Fruit fly (Drosophila melanogaster) whole organism, prepupa: ENCODE results near the gene CG8419.

ENCODE experiments used
- CG10631 ChIP-seq: fragments of 200-800 bp; sonication (Bioruptor generic); optimal IDR thresholded peaks from 2 replicates; lab custom pipeline; 2016; ENCODE audit warnings: missing biosample characterization, missing genetic modification characterization
- CG10669 ChIP-seq: fragments of 200-800 bp; sonication (Bioruptor generic); optimal IDR thresholded peaks from 3 replicates; lab custom pipeline; 2018; ENCODE audit warnings: missing biosample characterization, mild to moderate bottlenecking, missing genetic modification characterization, moderate library complexity
- CG11294 ChIP-seq: fragments of 200-800 bp; sonication (Bioruptor generic); IDR thresholded peaks from 2 replicates; pipeline ENCODE4 v1.3.6; 2022; ENCODE audit warnings: missing biosample characterization, missing genetic modification characterization
- CG11902 ChIP-seq: fragments of 200-800 bp; sonication (Bioruptor generic); optimal IDR thresholded peaks from 3 replicates; lab custom pipeline; 2016; ENCODE audit warnings: missing biosample characterization, missing genetic modification characterization
- CG15336 ChIP-seq: fragments of 200-800 bp; sonication (Bioruptor generic); IDR thresholded peaks from 2 replicates; pipeline ENCODE4 v1.3.6; 2022; ENCODE audit warnings: missing biosample characterization, missing genetic modification characterization
- CG1621 ChIP-seq: fragments of 200-800 bp; sonication (Bioruptor generic); optimal IDR thresholded peaks from 3 replicates; lab custom pipeline; 2018; ENCODE audit warnings: missing biosample characterization, mild to moderate bottlenecking, missing genetic modification characterization
- CG3032 ChIP-seq: fragments of 200-800 bp; optimal IDR thresholded peaks from 2 replicates; lab custom pipeline; 2019; ENCODE audit warnings: missing biosample characterization, mild to moderate bottlenecking, missing genetic modification characterization, moderate library complexity
- CG31627 ChIP-seq: fragments of 200-800 bp; sonication (Bioruptor generic); optimal IDR thresholded peaks from 3 replicates; lab custom pipeline; 2016; ENCODE audit warnings: missing biosample characterization, missing genetic modification characterization
- CG32006 ChIP-seq: fragments of 200-800 bp; sonication (Bioruptor generic); optimal IDR thresholded peaks from 3 replicates; lab custom pipeline; 2017; ENCODE audit warnings: missing biosample characterization, mild to moderate bottlenecking, missing genetic modification characterization
- CG4318 ChIP-seq: fragments of 200-800 bp; sonication (Bioruptor generic); optimal IDR thresholded peaks from 3 replicates; lab custom pipeline; 2017; ENCODE audit warnings: missing biosample characterization, mild to moderate bottlenecking, missing genetic modification characterization
- CG6163 ChIP-seq: fragments of 200-800 bp; sonication (Bioruptor generic); IDR thresholded peaks from 3 replicates; pipeline ENCODE4 v1.3.6; 2022; ENCODE audit warnings: missing biosample characterization, missing genetic modification characterization
- CG6276 ChIP-seq: fragments of 200-800 bp; sonication (Bioruptor generic); optimal IDR thresholded peaks from 2 replicates; lab custom pipeline; 2017; ENCODE audit warnings: missing biosample characterization, mild to moderate bottlenecking, missing genetic modification characterization
- CG6792 ChIP-seq: fragments of 200-800 bp; sonication (Bioruptor generic); optimal IDR thresholded peaks from 3 replicates; lab custom pipeline; 2016; ENCODE audit warnings: missing biosample characterization, missing genetic modification characterization
- CG6808 ChIP-seq: fragments of 200-800 bp; sonication (Bioruptor generic); optimal IDR thresholded peaks from 3 replicates; lab custom pipeline; 2017; ENCODE audit warnings: missing biosample characterization, missing genetic modification characterization, mild to moderate bottlenecking, moderate library complexity, missing genetic modification reagents
- CG7368 ChIP-seq: fragments of 200-800 bp; sonication (Bioruptor generic); optimal IDR thresholded peaks from 3 replicates; lab custom pipeline; 2016; ENCODE audit warnings: missing biosample characterization, missing genetic modification characterization
- CG8119 ChIP-seq: fragments of 200-800 bp; sonication (Bioruptor generic); IDR thresholded peaks from 3 replicates; pipeline ENCODE4 v1.3.6; 2022; ENCODE audit warnings: missing biosample characterization, missing genetic modification characterization
- CG8319 ChIP-seq: fragments of 200-800 bp; sonication (Bioruptor generic); optimal IDR thresholded peaks from 3 replicates; lab custom pipeline; 2016; ENCODE audit warnings: missing biosample characterization, missing genetic modification characterization
- CG8632 ChIP-seq: fragments of 200-800 bp; sonication (Bioruptor generic); optimal IDR thresholded peaks from 3 replicates; lab custom pipeline; 2016; ENCODE audit warnings: missing biosample characterization, missing genetic modification characterization
- CG9139 ChIP-seq: fragments of 200-800 bp; sonication (Bioruptor generic); optimal IDR thresholded peaks from 3 replicates; lab custom pipeline; 2017; ENCODE audit warnings: missing biosample characterization, mild to moderate bottlenecking, missing genetic modification characterization
- Eip78C ChIP-seq: fragments of 200-800 bp; sonication (Bioruptor generic); peaks from one replicate; lab custom pipeline; 2016; ENCODE audit warnings: missing biosample characterization, missing genetic modification characterization
- Eip93F ChIP-seq: fragments of 200-800 bp; sonication (Bioruptor generic); optimal IDR thresholded peaks from 2 replicates; lab custom pipeline; 2016; ENCODE audit warnings: missing biosample characterization, mild to moderate bottlenecking, missing genetic modification characterization
- Ets21C ChIP-seq: fragments of 200-800 bp; sonication (Bioruptor generic); optimal IDR thresholded peaks from 3 replicates; lab custom pipeline; 2016; ENCODE audit warnings: missing biosample characterization, missing genetic modification characterization
- Gug ChIP-seq: fragments of 200-800 bp; sonication (Bioruptor generic); IDR thresholded peaks from 2 replicates; pipeline ENCODE4 v1.3.6; 2022; ENCODE audit warnings: missing biosample characterization, missing genetic modification characterization
- Hr39 ChIP-seq: fragments of 200-800 bp; sonication (Bioruptor generic); optimal IDR thresholded peaks from 2 replicates; lab custom pipeline; 2016; ENCODE audit warnings: missing biosample characterization, missing genetic modification characterization
- Hr4 ChIP-seq: fragments of 200-800 bp; sonication (Bioruptor generic); optimal IDR thresholded peaks from 3 replicates; lab custom pipeline; 2016; ENCODE audit warnings: missing biosample characterization, missing genetic modification characterization
- Lpt ChIP-seq: fragments of 200-800 bp; sonication (Bioruptor generic); optimal IDR thresholded peaks from 3 replicates; lab custom pipeline; 2016; ENCODE audit warnings: missing biosample characterization, missing genetic modification characterization
- Met ChIP-seq: fragments of 200-800 bp; sonication (Bioruptor generic); optimal IDR thresholded peaks from 3 replicates; lab custom pipeline; 2016; ENCODE audit warnings: missing biosample characterization, missing genetic modification characterization
- OdsH ChIP-seq: fragments of 200-800 bp; sonication (Bioruptor generic); optimal IDR thresholded peaks from 3 replicates; lab custom pipeline; 2016; ENCODE audit warnings: missing biosample characterization, missing genetic modification characterization
- Sox102F ChIP-seq: fragments of 200-800 bp; sonication (Bioruptor generic); optimal IDR thresholded peaks from 2 replicates; lab custom pipeline; 2016; ENCODE audit warnings: missing biosample characterization, mild to moderate bottlenecking, missing genetic modification characterization
- achi ChIP-seq: fragments of 200-800 bp; sonication (Bioruptor generic); optimal IDR thresholded peaks from 3 replicates; lab custom pipeline; 2016; ENCODE audit warnings: missing biosample characterization, missing genetic modification characterization
- acj6 ChIP-seq: fragments of 200-800 bp; sonication (Bioruptor generic); optimal IDR thresholded peaks from 3 replicates; lab custom pipeline; 2016; ENCODE audit warnings: missing biosample characterization, missing genetic modification characterization
- cyc ChIP-seq: fragments of 200-800 bp; sonication (Bioruptor generic); optimal IDR thresholded peaks from 3 replicates; lab custom pipeline; 2016; ENCODE audit warnings: missing biosample characterization, missing genetic modification characterization
- dsx ChIP-seq: fragments of 200-800 bp; optimal IDR thresholded peaks from 3 replicates; lab custom pipeline; 2019; ENCODE audit warnings: missing biosample characterization, mild to moderate bottlenecking, missing genetic modification characterization, moderate library complexity; ENCODE audit not compliant: poor library complexity, severe bottlenecking
- eg ChIP-seq: fragments of 200-800 bp; sonication (Bioruptor generic); IDR thresholded peaks from 3 replicates; pipeline ENCODE4 v1.3.6; 2022; ENCODE audit warnings: missing biosample characterization, missing genetic modification characterization
- fkh ChIP-seq: fragments of 200-800 bp; sonication (Bioruptor generic); optimal IDR thresholded peaks from 3 replicates; lab custom pipeline; 2017; ENCODE audit warnings: missing biosample characterization, mild to moderate bottlenecking, missing genetic modification characterization, moderate library complexity
- net ChIP-seq: fragments of 200-800 bp; sonication (Bioruptor generic); optimal IDR thresholded peaks from 3 replicates; lab custom pipeline; 2016; ENCODE audit warnings: missing biosample characterization, missing genetic modification characterization
- pdm3 ChIP-seq: fragments of 200-800 bp; sonication (Bioruptor generic); optimal IDR thresholded peaks from 3 replicates; lab custom pipeline; 2016; ENCODE audit warnings: missing biosample characterization, missing genetic modification characterization
- salr ChIP-seq, 2 experiments: fragments of 200-800 bp; sonication (Bioruptor generic); optimal IDR thresholded peaks; 3 replicates each; lab custom pipeline; 2016 to 2018; ENCODE audit warnings: missing biosample characterization in 2 of 2, missing genetic modification characterization in 2 of 2, mild to moderate bottlenecking in 1 of 2
- spab ChIP-seq: fragments of 200-800 bp; sonication (Bioruptor generic); optimal IDR thresholded peaks from 2 replicates; lab custom pipeline; 2017; ENCODE audit warnings: missing biosample characterization, mild to moderate bottlenecking, missing genetic modification characterization, missing genetic modification reagents
- ss ChIP-seq, 2 experiments: fragments of 200-800 bp; sonication (Bioruptor generic); optimal IDR thresholded peaks; 2 replicates in 1 of 2; 3 replicates in 1 of 2; lab custom pipeline; 2017 to 2018; ENCODE audit warnings: mild to moderate bottlenecking in 2 of 2, missing biosample characterization in 2 of 2, missing genetic modification characterization in 2 of 2, moderate library complexity in 1 of 2
- svp ChIP-seq: fragments of 200-800 bp; sonication (Bioruptor generic); peaks from one replicate; lab custom pipeline; 2016; ENCODE audit warnings: missing biosample characterization, missing genetic modification characterization
- topi ChIP-seq: fragments of 200-800 bp; sonication (Bioruptor generic); optimal IDR thresholded peaks from 3 replicates; lab custom pipeline; 2016; ENCODE audit warnings: missing biosample characterization, missing genetic modification characterization
- vri ChIP-seq: fragments of 200-800 bp; sonication (Bioruptor generic); optimal IDR thresholded peaks from 3 replicates; lab custom pipeline; 2016; ENCODE audit warnings: missing biosample characterization, mild to moderate bottlenecking, missing genetic modification characterization

Gene CG8419

dm6 chr2L:8202569-8202968 lies 3.4 kb upstream of the CG8419 start:
- TF ChIP-seq CG11294 (GFP tag; lab: Robert Waterston, UW) (no peak), CG3032 (tag; lab: Kevin White, UChicago) (no peak), CG9139 (GFP tag; lab: Kevin White, UChicago) (no peak), cyc (GFP tag; lab: Kevin White, UChicago) (no peak), achi (GFP tag; lab: Kevin White, UChicago) (no peak), CG6792 (GFP tag; lab: Kevin White, UChicago) (no peak), Hr39 (no peak), Gug (GFP tag; lab: Robert Waterston, UW) (no peak), Eip78C (no peak), salr (GFP tag; optimal IDR thresholded peaks at IDR 0.05; lab: Kevin White, UChicago) (no peak), pdm3 (GFP tag; lab: Kevin White, UChicago) (no peak), spab (GFP tag; lab: Kevin White, UChicago) (no peak), acj6 (GFP tag; lab: Kevin White, UChicago) (no peak), Hr4 (GFP tag; lab: Kevin White, UChicago) (no peak), CG4318 (GFP tag; lab: Kevin White, UChicago) (no peak), Sox102F (GFP tag; lab: Kevin White, UChicago) (no peak), CG6808 (GFP tag; lab: Kevin White, UChicago) (no peak), eg (no peak; the same call in 2 of the 3 replicates)

dm6 chr2L:8203748-8204147 lies 2.2 kb upstream of the CG8419 start:
- no peak for TF ChIP-seq pdm3 (GFP tag; lab: Kevin White, UChicago)
- TF ChIP-seq fkh (GFP tag; lab: Kevin White, UChicago) = peak; percentile 3
- no peak for TF ChIP-seq Gug (GFP tag; lab: Robert Waterston, UW)

dm6 chr2L:8204366-8204765 lies 1.6 kb upstream of the CG8419 start:
- TF ChIP-seq svp (peak; percentile 66), CG6276 (GFP tag; lab: Kevin White, UChicago) (peak; percentile 26), ss (GFP tag; optimal IDR thresholded peaks at IDR 0.05; lab: Kevin White, UChicago) (peak in 1 of 2 experiments; percentile 35), CG31627 (no peak), cyc (GFP tag; lab: Kevin White, UChicago) (no peak), salr (GFP tag; optimal IDR thresholded peaks at IDR 0.05; lab: Kevin White, UChicago) (no peak), CG6808 (GFP tag; lab: Kevin White, UChicago) (peak; percentile 19)

- TF ChIP-seq cyc (GFP tag; lab: Kevin White, UChicago) (peak; percentile 99), CG6276 (GFP tag; lab: Kevin White, UChicago) (peak; percentile 95), Ets21C (GFP tag; lab: Kevin White, UChicago) (no peak), CG11902 (GFP tag; lab: Kevin White, UChicago) (peak; percentile 99), Lpt (peak; percentile 84), Gug (GFP tag; lab: Robert Waterston, UW) (peak; percentile 96), topi (peak; percentile 100), CG6163 (GFP tag; lab: Robert Waterston, UW) (peak; percentile 100), Met (peak; percentile 98), CG32006 (GFP tag; lab: Kevin White, UChicago) (peak; percentile 94), net (peak; percentile 100), OdsH (peak; percentile 97), CG8119 (GFP tag; lab: Robert Waterston, UW) (peak; percentile 99), Eip93F (peak; percentile 99), acj6 (GFP tag; lab: Kevin White, UChicago) (peak; percentile 87), CG8319 (GFP tag; lab: Kevin White, UChicago) (peak; percentile 96), Eip78C (peak; percentile 100), CG15336 (GFP tag; lab: Robert Waterston, UW) (peak; percentile 100), CG10669 (GFP tag; lab: Kevin White, UChicago) (peak; percentile 94), CG1621 (tag; lab: Kevin White, UChicago) (peak; percentile 85), CG9139 (GFP tag; lab: Kevin White, UChicago) (peak; percentile 99), vri (GFP tag; lab: Kevin White, UChicago) (peak; percentile 97), CG7368 (GFP tag; lab: Kevin White, UChicago) (peak; percentile 99), CG3032 (tag; lab: Kevin White, UChicago) (peak; percentile 94), salr (GFP tag; optimal IDR thresholded peaks at IDR 0.05; lab: Kevin White, UChicago) (peak; percentile 92 to 99), CG8632 (GFP tag; lab: Kevin White, UChicago) (peak; percentile 92), CG10631 (GFP tag; lab: Kevin White, UChicago) (peak; percentile 95), CG4318 (GFP tag; lab: Kevin White, UChicago) (no peak), dsx (GFP tag; lab: Kevin White, UChicago) (peak; percentile 99), CG6808 (GFP tag; lab: Kevin White, UChicago) (peak; percentile 92)
Observed at dm6 chr2L:8204996-8205567, 889 bp upstream of the CG8419 start, which contains the start of gene SLC5A11. Gene SLC5A11 (minus strand): TSS chr2L:8205132.
